Worm (Caenorhabditis elegans): ENCODE measurements around the gene Y7A9D.1.

The Y7A9D.1 gene

ce11 chrIV:16388856-16389461 lies 6.9 kb upstream of the Y7A9D.1 start (continued):
- TF ChIP-seq tbx-2 (tag; optimal IDR thresholded peaks at IDR 0.05) (peak; percentile 45), ces-1 (GFP tag; optimal IDR thresholded peaks at IDR 0.05) (no peak), irx-1 (tag; optimal IDR thresholded peaks at IDR 0.05) (no peak), ama-1 (optimal IDR thresholded peaks at IDR 0.05) (no peak), pag-3 (tag; optimal IDR thresholded peaks at IDR 0.05; ENCODE audit: borderline replicate concordance, insufficient read depth) (no peak), isw-1 (GFP tag; IDR thresholded peaks at IDR 0.05) (peak; percentile 24; the same call in 1 of the 2 replicates), dsc-1 (tag; optimal IDR thresholded peaks at IDR 0.05) (peak; percentile 52), efl-1 (optimal IDR thresholded peaks at IDR 0.05) (peak in 1 of 2 experiments; percentile 51), efl-1 (GFP tag; optimal IDR thresholded peaks at IDR 0.05 in 1 of 2) (peak; percentile 35 to 85), mef-2 (tag; optimal IDR thresholded peaks at IDR 0.05) (no peak), nhr-71 (tag; optimal IDR thresholded peaks at IDR 0.05) (peak; percentile 79), nhr-77 (tag; optimal IDR thresholded peaks at IDR 0.05) (peak; percentile 57), lin-15B (tag; optimal IDR thresholded peaks at IDR 0.05) (peak; percentile 34)

- TF ChIP-seq lin-15B (tag; optimal IDR thresholded peaks at IDR 0.05) (no peak), elt-2 (tag; optimal IDR thresholded peaks at IDR 0.05) (peak; percentile 9), ztf-4 (tag; optimal IDR thresholded peaks at IDR 0.05) (no peak), unc-130 (tag; optimal IDR thresholded peaks at IDR 0.05) (peak; percentile 59), tbx-2 (tag; optimal IDR thresholded peaks at IDR 0.05) (peak; percentile 25), unc-86 (tag; optimal IDR thresholded peaks at IDR 0.05) (peak; percentile 11), dpl-1 (GFP tag; optimal IDR thresholded peaks at IDR 0.05) (peak in 1 of 3 experiments; percentile 33), ceh-8 (GFP tag; optimal IDR thresholded peaks at IDR 0.05) (no peak), xbp-1 (tag; optimal IDR thresholded peaks at IDR 0.05) (peak; percentile 8), skn-1 (tag; optimal IDR thresholded peaks at IDR 0.05) (no peak), alr-1 (tag; optimal IDR thresholded peaks at IDR 0.05; ENCODE audit: borderline replicate concordance) (no peak), nhr-85 (tag) (peak; percentile 76), nhr-19 (GFP tag; conservative IDR thresholded peaks at IDR 0.05) (peak; percentile 45), irx-1 (tag; optimal IDR thresholded peaks at IDR 0.05) (peak; percentile 40), mdl-1 (tag; optimal IDR thresholded peaks at IDR 0.05) (peak in 1 of 2 experiments; percentile 21), elt-3 (tag; optimal IDR thresholded peaks at IDR 0.05) (no peak), C34B4.2 (tag; optimal IDR thresholded peaks at IDR 0.05) (no peak), lin-35 (GFP tag; optimal IDR thresholded peaks at IDR 0.05) (peak; percentile 26 to 66), rnt-1 (tag; optimal IDR thresholded peaks at IDR 0.05) (peak; percentile 65), pag-3 (tag; optimal IDR thresholded peaks at IDR 0.05; ENCODE audit: borderline replicate concordance, insufficient read depth) (no peak), efl-1 (optimal IDR thresholded peaks at IDR 0.05) (peak; percentile 7 to 43), efl-1 (GFP tag; optimal IDR thresholded peaks at IDR 0.05 in 1 of 2) (peak; percentile 23 to 93), pqm-1 (tag; optimal IDR thresholded peaks at IDR 0.05) (no peak), dsc-1 (tag; optimal IDR thresholded peaks at IDR 0.05) (peak; percentile 81), nhr-71 (tag; optimal IDR thresholded peaks at IDR 0.05) (peak; percentile 51), nhr-20 (tag; optimal IDR thresholded peaks at IDR 0.05) (peak; percentile 28), snu-23 (GFP tag; optimal IDR thresholded peaks at IDR 0.05) (peak; percentile 66), swsn-7 (tag; optimal IDR thresholded peaks at IDR 0.05) (peak; percentile 55), ceh-82 (tag; optimal IDR thresholded peaks at IDR 0.05) (peak in 2 of 3 experiments; percentile 19 to 43), ztf-11 (tag; optimal IDR thresholded peaks at IDR 0.05) (peak in 1 of 2 experiments; percentile 16), F16B12.6 (tag; optimal IDR thresholded peaks at IDR 0.05) (no peak), ets-5 (GFP tag; IDR thresholded peaks at IDR 0.05) (no peak), lin-14 (GFP tag; optimal IDR thresholded peaks at IDR 0.05) (peak; percentile 17), mep-1 (tag; optimal IDR thresholded peaks at IDR 0.05) (peak; percentile 17), nhr-47 (tag; optimal IDR thresholded peaks at IDR 0.05) (peak; percentile 63), egl-13 (tag; optimal IDR thresholded peaks at IDR 0.05) (no peak), lsy-2 (tag; optimal IDR thresholded peaks at IDR 0.05) (peak; percentile 21 to 33), fkh-8 (tag; optimal IDR thresholded peaks at IDR 0.05) (peak; percentile 45), ceh-63 (GFP tag; optimal IDR thresholded peaks at IDR 0.05) (peak; percentile 35), nhr-90 (tag; optimal IDR thresholded peaks at IDR 0.05; ENCODE audit: poor library complexity) (peak; percentile 44), fkh-4 (tag; optimal IDR thresholded peaks at IDR 0.05; ENCODE audit: borderline replicate concordance) (peak; percentile 70), C16A3.4 (tag; optimal IDR thresholded peaks at IDR 0.05) (peak; percentile 49), nhr-77 (tag; optimal IDR thresholded peaks at IDR 0.05) (peak; percentile 44), jun-1 (tag; optimal IDR thresholded peaks at IDR 0.05) (no peak)
Measured at ce11 chrIV:16388136-16388635, 6.2 kb upstream of the Y7A9D.1 start.

All from whole organism, L1 larva.